Fruit fly (Drosophila melanogaster) whole organism, wandering third instar larva: ENCODE measurements around the gene CG45002.

Source experiments
- CG9705 ChIP-seq: fragments of 200-800 bp; sonication (Bioruptor generic); optimal IDR thresholded peaks from 2 replicates; lab custom pipeline; 2018; ENCODE audit warnings: missing biosample characterization, mild to moderate bottlenecking, missing genetic modification characterization
- Dfd ChIP-seq: fragments of >200 bp; optimal IDR thresholded peaks from 2 replicates; lab custom pipeline; 2017; ENCODE audit warnings: missing biosample characterization, missing genetic modification characterization
- Myc ChIP-seq: fragments of >200 bp; optimal IDR thresholded peaks from 2 replicates; lab custom pipeline; 2017
- OdsH ChIP-seq: fragments of 200-800 bp; sonication (Bioruptor generic); optimal IDR thresholded peaks from 2 replicates; lab custom pipeline; 2016; ENCODE audit warnings: missing biosample characterization, mild to moderate bottlenecking, missing genetic modification characterization
- Rel ChIP-seq, 2 experiments: fragments of 200-800 bp; sonication (Bioruptor generic) in 1 of 2; optimal IDR thresholded peaks; 2 replicates in 1 of 2; 3 replicates in 1 of 2; lab custom pipeline; 2016 to 2019; ENCODE audit warnings: mild to moderate bottlenecking in 2 of 2, missing biosample characterization in 2 of 2, missing genetic modification characterization in 2 of 2, moderate library complexity in 1 of 2
- fru ChIP-seq: fragments of 200-800 bp; sonication (Bioruptor generic); optimal IDR thresholded peaks from 3 replicates; lab custom pipeline; 2016; ENCODE audit warnings: missing biosample characterization, mild to moderate bottlenecking, missing genetic modification characterization
- h ChIP-seq: fragments of 200-800 bp; sonication (Bioruptor generic); optimal IDR thresholded peaks from 3 replicates; lab custom pipeline; 2016; ENCODE audit warnings: missing biosample characterization, mild to moderate bottlenecking, missing genetic modification characterization
- pan ChIP-seq: fragments of >200 bp; optimal IDR thresholded peaks from 2 replicates; lab custom pipeline; 2017
- rgr ChIP-seq: fragments of 200-800 bp; sonication (Bioruptor generic); optimal IDR thresholded peaks from 3 replicates; lab custom pipeline; 2016; ENCODE audit warnings: missing biosample characterization, mild to moderate bottlenecking, missing genetic modification characterization
- usp ChIP-seq: fragments of >200 bp; optimal IDR thresholded peaks from 2 replicates; lab custom pipeline; 2017; ENCODE audit warnings: missing biosample characterization, missing genetic modification characterization

DNA sequence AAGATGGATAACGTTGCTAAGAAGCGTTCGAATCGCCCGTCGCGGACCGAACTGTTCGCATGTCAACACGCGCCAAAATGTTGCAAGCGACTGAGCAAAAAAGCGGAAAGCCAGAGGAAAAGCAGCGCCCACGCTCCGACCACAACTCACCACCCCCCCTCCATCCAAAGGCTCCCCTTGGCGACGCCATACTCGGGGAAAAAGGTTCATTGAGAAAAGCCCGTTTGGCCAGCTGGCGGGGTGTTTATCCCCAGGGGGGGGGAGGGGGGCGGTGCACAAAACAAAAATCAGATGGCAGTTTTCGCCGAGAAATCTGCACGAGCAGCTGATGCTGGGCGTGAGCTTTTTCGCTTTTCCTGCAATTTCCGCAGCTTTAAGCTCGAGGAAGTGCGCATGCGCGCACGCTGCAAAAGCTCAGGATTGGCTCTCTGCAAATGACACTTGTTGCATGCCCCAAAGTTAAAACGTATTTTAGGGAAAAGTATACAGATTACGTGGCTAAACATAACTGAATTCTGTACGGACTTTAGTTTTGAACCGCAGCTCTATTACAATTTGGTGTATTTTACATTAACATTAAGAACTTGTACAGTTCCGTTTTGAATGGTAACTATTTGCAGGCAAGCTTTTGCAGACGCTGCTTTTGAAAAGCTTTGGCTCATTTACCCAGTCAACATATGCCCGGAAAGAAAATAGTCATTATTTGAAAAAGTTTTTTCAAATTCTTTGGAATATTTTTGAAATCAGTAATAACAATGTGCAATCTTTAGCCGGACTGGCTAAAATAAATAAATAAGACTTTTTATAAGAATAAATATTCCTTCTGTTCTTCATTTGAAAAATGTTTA lies 18.6 kb downstream of the CG45002 start:
- no peak for TF ChIP-seq usp (GFP tag; lab: Kevin White, UChicago)
- no peak for TF ChIP-seq h (GFP tag; lab: Kevin White, UChicago)
- TF ChIP-seq Rel (GFP tag; optimal IDR thresholded peaks at IDR 0.05; lab: Kevin White, UChicago) = no peak
- TF ChIP-seq Rel (tag; optimal IDR thresholded peaks at IDR 0.05; lab: Kevin White, UChicago) = no peak
- no peak for TF ChIP-seq fru
- TF ChIP-seq Myc (lab: Kevin White, UChicago) = no peak
- peak; percentile 73 for TF ChIP-seq Dfd (GFP tag; lab: Kevin White, UChicago)
- no peak for TF ChIP-seq pan (lab: Kevin White, UChicago)
- TF ChIP-seq CG9705 (GFP tag; lab: Kevin White, UChicago) = no peak
- no peak for TF ChIP-seq rgr (GFP tag; lab: Kevin White, UChicago)
- no peak for TF ChIP-seq OdsH (GFP tag; lab: Kevin White, UChicago)
